Worm (Caenorhabditis elegans): Measurements from ENCODE around the gene fbxb-95.

fbxb-95 gene

DNA sequence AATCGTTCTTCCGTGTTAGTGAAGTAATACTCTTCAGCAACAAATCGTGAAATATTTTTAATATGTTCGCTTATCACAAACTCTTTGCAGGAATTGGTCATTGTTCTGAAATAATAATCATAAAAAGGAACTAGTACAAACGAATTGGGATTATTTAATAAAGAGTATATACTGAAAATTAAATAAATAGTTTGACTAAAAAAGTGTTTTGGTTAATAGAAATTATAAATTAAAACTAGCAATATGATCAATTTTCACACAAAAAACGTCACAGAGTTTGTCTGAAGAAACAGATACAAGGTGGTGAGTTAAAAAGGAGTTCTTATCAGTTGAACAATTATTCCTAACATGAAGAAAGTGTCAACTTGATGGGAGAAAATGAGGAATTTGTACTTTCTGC is 28.5 kb downstream of the fbxb-95 start, which contains the start of gene math-5:
Gene math-5, minus strand, starts transcription at position 101 of the 400 bp plus-strand sequence.
- TF ChIP-seq aptf-3 (GFP tag; IDR thresholded peaks at IDR 0.05) (no peak), tbx-9 (tag; optimal IDR thresholded peaks at IDR 0.05; ENCODE audit: borderline replicate concordance) (no peak), F57C9.4 (tag; optimal IDR thresholded peaks at IDR 0.05) (no peak), zim-3 (tag; optimal IDR thresholded peaks at IDR 0.05) (no peak), lin-40 (tag; optimal IDR thresholded peaks at IDR 0.05) (no peak), rec-8 (tag; optimal IDR thresholded peaks at IDR 0.05) (no peak), B0336.3 (GFP tag; IDR thresholded peaks at IDR 0.05) (no peak), T26A5.8 (tag; optimal IDR thresholded peaks at IDR 0.05) (no peak), nfya-1 (tag; optimal IDR thresholded peaks at IDR 0.05; ENCODE audit: borderline replicate concordance, insufficient read depth) (no peak)

DNA sequence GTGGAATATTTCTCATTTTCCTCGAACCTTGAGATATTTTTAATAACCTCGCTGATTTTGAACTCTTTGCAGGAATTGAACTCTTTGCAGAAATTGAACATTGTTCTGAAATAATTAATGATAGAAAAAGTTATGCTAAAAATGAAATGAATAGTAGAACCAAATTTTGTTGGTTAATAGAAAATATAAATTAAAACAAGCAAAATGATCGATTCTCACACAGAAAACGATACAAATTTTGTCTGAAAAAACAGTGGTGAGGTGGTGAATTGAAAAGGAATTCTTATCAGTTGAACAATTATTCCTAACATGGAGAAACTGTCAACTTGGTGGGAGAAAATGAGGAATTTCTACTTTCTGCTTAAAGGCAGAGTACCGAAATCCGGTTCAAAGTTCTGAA is 30.4 kb downstream of the fbxb-95 start, which contains the start of gene math-6:
Gene math-6, minus strand, starts transcription at position 101 of the 400 bp plus-strand sequence.
- no peak for TF ChIP-seq die-1 (tag; optimal IDR thresholded peaks at IDR 0.05)
- TF ChIP-seq chd-7 (tag; optimal IDR thresholded peaks at IDR 0.05): no peak
- no peak for TF ChIP-seq lin-40 (tag; optimal IDR thresholded peaks at IDR 0.05)
- no peak for TF ChIP-seq madf-3 (GFP tag; IDR thresholded peaks at IDR 0.05)
- TF ChIP-seq rec-8 (tag; optimal IDR thresholded peaks at IDR 0.05): no peak
- no peak for TF ChIP-seq C17E4.6 (GFP tag; IDR thresholded peaks at IDR 0.05)
- no peak for TF ChIP-seq snpc-1.1 (tag; optimal IDR thresholded peaks at IDR 0.05; ENCODE audit: insufficient read depth)
- no peak for TF ChIP-seq sdz-38 (tag; optimal IDR thresholded peaks at IDR 0.05)
- no peak for TF ChIP-seq B0261.1 (tag; optimal IDR thresholded peaks at IDR 0.05)
- TF ChIP-seq tbp1 (GFP tag; optimal IDR thresholded peaks at IDR 0.05): no peak
- no peak for TF ChIP-seq attf-3 (GFP tag; conservative IDR thresholded peaks at IDR 0.05)
- TF ChIP-seq nhr-90 (tag; optimal IDR thresholded peaks at IDR 0.05): no peak
- TF ChIP-seq fkh-3 (tag; optimal IDR thresholded peaks at IDR 0.05): no peak
- TF ChIP-seq nhr-80 (tag; optimal IDR thresholded peaks at IDR 0.05): no peak
- no peak for TF ChIP-seq ztf-25 (GFP tag; IDR thresholded peaks at IDR 0.05)
- no peak for TF ChIP-seq F23B12.7 (tag; optimal IDR thresholded peaks at IDR 0.05; ENCODE audit: insufficient read depth)
- TF ChIP-seq egrh-3 (GFP tag; IDR thresholded peaks at IDR 0.05): no peak
- no peak for TF ChIP-seq egl-18 (GFP tag; IDR thresholded peaks at IDR 0.05)

DNA sequence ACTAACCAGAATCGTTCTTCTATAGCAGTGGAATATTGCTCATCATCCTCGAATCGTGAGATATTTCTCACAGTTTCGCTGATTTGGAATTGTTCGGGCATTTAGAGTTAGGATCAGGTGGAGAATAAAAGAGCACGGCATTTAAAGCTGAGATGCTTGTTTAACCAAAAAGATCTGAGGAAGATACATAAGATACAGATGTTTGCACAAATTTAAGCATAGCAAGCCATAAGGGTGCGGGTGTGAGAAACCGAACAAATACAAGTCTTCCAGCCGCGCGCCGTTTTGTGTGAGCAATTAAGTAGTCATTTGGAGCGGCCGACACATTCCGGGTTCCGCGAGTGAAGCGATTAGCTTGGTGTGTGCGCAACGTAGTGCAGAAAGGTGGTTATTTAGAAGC is 32.2 kb downstream of the fbxb-95 start, which contains the start of gene math-7:
Gene math-7, minus strand, starts transcription at position 101 of the 400 bp plus-strand sequence.
- TF ChIP-seq rec-8 (tag; optimal IDR thresholded peaks at IDR 0.05): no peak
- no peak for TF ChIP-seq ekl-4 (GFP tag; IDR thresholded peaks at IDR 0.05)
- no peak for TF ChIP-seq C06A6.2 (GFP tag; conservative IDR thresholded peaks at IDR 0.05)
- no peak for TF ChIP-seq Y53F4B.3 (GFP tag; IDR thresholded peaks at IDR 0.05)
- no peak for TF ChIP-seq snpc-1.3 (tag; optimal IDR thresholded peaks at IDR 0.05; ENCODE audit: insufficient read depth)
- TF ChIP-seq ztf-26 (tag; optimal IDR thresholded peaks at IDR 0.05): no peak
- TF ChIP-seq rpc-1 (optimal IDR thresholded peaks at IDR 0.05): no peak
- TF ChIP-seq rpc-1 (tag; optimal IDR thresholded peaks at IDR 0.05): no peak
- no peak for TF ChIP-seq hsf-1 (GFP tag; IDR thresholded peaks at IDR 0.05)
- TF ChIP-seq ets-4 (GFP tag; optimal IDR thresholded peaks at IDR 0.05): no peak

DNA sequence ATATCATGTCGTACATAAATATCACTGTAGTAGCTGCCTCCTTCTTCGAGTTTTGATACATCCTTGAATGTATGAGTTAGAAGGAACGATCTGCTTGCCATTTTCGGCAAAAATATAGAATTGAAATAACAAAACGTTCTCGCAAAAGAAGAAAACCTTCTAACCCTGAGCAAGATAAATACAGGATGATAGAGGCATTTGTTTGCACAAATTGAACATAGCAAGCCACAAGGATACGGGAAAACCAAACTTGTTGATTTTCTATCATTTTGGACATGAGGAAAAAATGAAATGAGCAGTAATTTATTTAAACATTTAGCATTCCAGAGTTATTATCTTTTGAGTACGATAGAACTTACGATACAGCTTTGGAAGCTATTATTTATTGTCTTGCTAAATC is 34.9 kb downstream of the fbxb-95 start, which contains the start of gene math-8:
Gene math-8, minus strand, starts transcription at position 101 of the 400 bp plus-strand sequence.
- no peak for TF ChIP-seq pha-4 (tag; optimal IDR thresholded peaks at IDR 0.05)
- TF ChIP-seq Y53G8AR.9 (GFP tag; conservative IDR thresholded peaks at IDR 0.05): no peak
- no peak for TF ChIP-seq madf-6 (GFP tag; IDR thresholded peaks at IDR 0.05)
- TF ChIP-seq ztf-25 (GFP tag; IDR thresholded peaks at IDR 0.05): no peak
- no peak for TF ChIP-seq C06A6.2 (GFP tag; conservative IDR thresholded peaks at IDR 0.05)
- no peak for TF ChIP-seq ccch-3 (GFP tag; optimal IDR thresholded peaks at IDR 0.05)
- TF ChIP-seq sptf-2 (GFP tag; optimal IDR thresholded peaks at IDR 0.05): no peak
- no peak for TF ChIP-seq T26A5.8 (tag; optimal IDR thresholded peaks at IDR 0.05)
- TF ChIP-seq ztf-28 (GFP tag; IDR thresholded peaks at IDR 0.05): no peak
- TF ChIP-seq ets-4 (GFP tag; optimal IDR thresholded peaks at IDR 0.05): no peak
- no peak for TF ChIP-seq ceh-27 (GFP tag; optimal IDR thresholded peaks at IDR 0.05)
- TF ChIP-seq lin-35 (GFP tag; optimal IDR thresholded peaks at IDR 0.05): no peak
- TF ChIP-seq snpc-4 (GFP tag; optimal IDR thresholded peaks at IDR 0.05): no peak
- no peak for TF ChIP-seq snpc-4 (tag; optimal IDR thresholded peaks at IDR 0.05)
- no peak for TF ChIP-seq zim-3 (tag; optimal IDR thresholded peaks at IDR 0.05)
- no peak for TF ChIP-seq B0019.2 (GFP tag; conservative IDR thresholded peaks at IDR 0.05)
